Fruit fly (Drosophila melanogaster) whole organism, embryonic: ENCODE data around the gene srp.

Source experiments
- Atf-2 ChIP-seq: fragments of 200-800 bp; sonication (Bioruptor generic); optimal IDR thresholded peaks from 2 replicates; lab custom pipeline; 2016; ENCODE audit warnings: missing biosample characterization, missing genetic modification characterization
- CG10267 ChIP-seq: fragments of 200-800 bp; sonication (Bioruptor generic); optimal IDR thresholded peaks from 2 replicates; lab custom pipeline; 2018; ENCODE audit warnings: missing biosample characterization, mild to moderate bottlenecking, missing genetic modification characterization, moderate library complexity
- CG10431 ChIP-seq: fragments of 200-800 bp; sonication (Bioruptor generic); optimal IDR thresholded peaks from 3 replicates; lab custom pipeline; 2018; ENCODE audit warnings: missing biosample characterization, mild to moderate bottlenecking, missing genetic modification characterization
- CG10565 ChIP-seq: fragments of 200-800 bp; sonication (Bioruptor generic); optimal IDR thresholded peaks from 3 replicates; lab custom pipeline; 2016; ENCODE audit warnings: missing biosample characterization, mild to moderate bottlenecking, missing genetic modification characterization
- CG10959 ChIP-seq: fragments of 200-800 bp; sonication (Bioruptor generic); IDR thresholded peaks from 2 replicates; pipeline ENCODE4 v1.3.6; 2022; ENCODE audit warnings: missing biosample characterization, missing genetic modification characterization
- CG11696 ChIP-seq: fragments of 200-800 bp; sonication (Bioruptor generic); IDR thresholded peaks from 2 replicates; pipeline ENCODE4 v1.3.6; 2022; ENCODE audit warnings: missing biosample characterization, missing genetic modification characterization
- CG12391 ChIP-seq: fragments of 200-800 bp; sonication (Bioruptor generic); optimal IDR thresholded peaks from 3 replicates; lab custom pipeline; 2018; ENCODE audit warnings: missing biosample characterization, mild to moderate bottlenecking, missing genetic modification characterization, moderate library complexity
- CG12769 ChIP-seq: fragments of 200-800 bp; sonication (Bioruptor generic); optimal IDR thresholded peaks from 2 replicates; lab custom pipeline; 2019; ENCODE audit warnings: missing biosample characterization, mild to moderate bottlenecking, missing genetic modification characterization, moderate library complexity
- CG14014 ChIP-seq: fragments of 200-800 bp; sonication (Bioruptor generic); IDR thresholded peaks from 2 replicates; pipeline ENCODE4 v1.3.6; 2022; ENCODE audit warnings: missing biosample characterization, missing genetic modification characterization
- CG15269 ChIP-seq: fragments of 200-800 bp; sonication (Bioruptor generic); optimal IDR thresholded peaks from 2 replicates; lab custom pipeline; 2018; ENCODE audit warnings: missing biosample characterization, mild to moderate bottlenecking, missing genetic modification characterization, moderate library complexity
- CG15514 ChIP-seq: fragments of 200-800 bp; sonication (Bioruptor generic); optimal IDR thresholded peaks from 3 replicates; lab custom pipeline; 2017; ENCODE audit warnings: missing biosample characterization, missing genetic modification characterization, mild to moderate bottlenecking, moderate library complexity, missing genetic modification reagents
- CG17385 ChIP-seq: fragments of 200-800 bp; sonication (Bioruptor generic); optimal IDR thresholded peaks from 3 replicates; lab custom pipeline; 2018; ENCODE audit warnings: missing biosample characterization, mild to moderate bottlenecking, missing genetic modification characterization
- CG18011 ChIP-seq: fragments of 200-800 bp; sonication (Bioruptor generic); optimal IDR thresholded peaks from 2 replicates; lab custom pipeline; 2017; ENCODE audit warnings: missing biosample characterization, missing genetic modification characterization, mild to moderate bottlenecking, moderate library complexity, missing genotype
- CG18764 ChIP-seq: fragments of 200-800 bp; sonication (Bioruptor generic); optimal IDR thresholded peaks from 3 replicates; lab custom pipeline; 2016; ENCODE audit warnings: missing biosample characterization, missing genetic modification characterization
- CG7556 ChIP-seq: fragments of 200-800 bp; sonication (Bioruptor generic); optimal IDR thresholded peaks from 2 replicates; lab custom pipeline; 2017; ENCODE audit warnings: missing biosample characterization, mild to moderate bottlenecking, missing genetic modification characterization
- CG8388 ChIP-seq: fragments of 200-800 bp; sonication (Bioruptor generic); optimal IDR thresholded peaks from 2 replicates; lab custom pipeline; 2019; ENCODE audit warnings: missing biosample characterization, mild to moderate bottlenecking, missing genetic modification characterization, moderate library complexity
- CG9727 ChIP-seq: fragments of 200-800 bp; sonication (Bioruptor generic); optimal IDR thresholded peaks from 3 replicates; lab custom pipeline; 2017; ENCODE audit warnings: missing biosample characterization, mild to moderate bottlenecking, missing genetic modification characterization
- Camta ChIP-seq: fragments of 200-800 bp; sonication (Bioruptor generic); optimal IDR thresholded peaks from 2 replicates; lab custom pipeline; 2016; ENCODE audit warnings: missing biosample characterization, missing genetic modification characterization
- Dbx ChIP-seq: fragments of 200-800 bp; sonication (Bioruptor generic); IDR thresholded peaks from 3 replicates; pipeline ENCODE4 v1.3.6; 2022; ENCODE audit warnings: missing biosample characterization, missing genetic modification characterization
- Deaf1 ChIP-seq: fragments of 200-800 bp; optimal IDR thresholded peaks from 3 replicates; lab custom pipeline; 2019; ENCODE audit warnings: missing biosample characterization, mild to moderate bottlenecking, missing genetic modification characterization, moderate library complexity
- Eip74EF ChIP-seq, 2 experiments: fragments of 200-800 bp in 1 of 2; fragments of >200 bp in 1 of 2; sonication (Bioruptor generic) in 1 of 2; optimal IDR thresholded peaks; 2 replicates each; lab custom pipeline; 2017 to 2019; ENCODE audit warnings: missing biosample characterization in 2 of 2, missing genetic modification characterization in 2 of 2, mild to moderate bottlenecking in 1 of 2, moderate library complexity in 1 of 2
- Hmx ChIP-seq: fragments of 200-800 bp; sonication (Bioruptor generic); optimal IDR thresholded peaks from 2 replicates; lab custom pipeline; 2016; ENCODE audit warnings: missing biosample characterization, missing genetic modification characterization
- Hr51 ChIP-seq, 2 experiments: fragments of 200-800 bp; sonication (Bioruptor generic); optimal IDR thresholded peaks; 2 replicates in 1 of 2; 3 replicates in 1 of 2; lab custom pipeline; 2016 to 2018; ENCODE audit warnings: missing biosample characterization in 2 of 2, missing genetic modification characterization in 2 of 2, mild to moderate bottlenecking in 1 of 2, moderate library complexity in 1 of 2
- Med ChIP-seq: fragments of 200-800 bp; sonication (Bioruptor generic); peaks from one replicate; lab custom pipeline; 2016; ENCODE audit warnings: missing biosample characterization, missing genetic modification characterization, mild to moderate bottlenecking, inconsistent platforms, moderate library complexity
- Mrtf ChIP-seq: fragments of 200-800 bp; sonication (Bioruptor generic); IDR thresholded peaks from 3 replicates; pipeline ENCODE4 v1.3.6; 2022; ENCODE audit warnings: missing biosample characterization, missing genetic modification characterization
- PHDP ChIP-seq: fragments of 200-800 bp; sonication (Bioruptor generic); optimal IDR thresholded peaks from 3 replicates; lab custom pipeline; 2018; ENCODE audit warnings: missing biosample characterization, mild to moderate bottlenecking, missing genetic modification characterization, moderate library complexity
- Rx ChIP-seq: fragments of 200-800 bp; sonication (Bioruptor generic); IDR thresholded peaks from 2 replicates; pipeline ENCODE4 v1.3.6; 2022; ENCODE audit warnings: missing biosample characterization, missing genetic modification characterization
- Sry-β ChIP-seq: fragments of 200-800 bp; sonication (Bioruptor generic); optimal IDR thresholded peaks from 2 replicates; lab custom pipeline; 2018; ENCODE audit warnings: missing biosample characterization, mild to moderate bottlenecking, missing genetic modification characterization, moderate library complexity
- Ssrp ChIP-seq: fragments of 200-800 bp; sonication (Bioruptor generic); optimal IDR thresholded peaks from 2 replicates; lab custom pipeline; 2018; ENCODE audit warnings: missing biosample characterization, mild to moderate bottlenecking, missing genetic modification characterization, moderate library complexity
- Tbp ChIP-seq: fragments of >200 bp; optimal IDR thresholded peaks from 2 replicates; lab custom pipeline; 2018; ENCODE audit warnings: missing biosample characterization, missing genetic modification characterization
- Trl ChIP-seq, 3 experiments: fragments of >200 bp in 2 of 3; fragments of 200-800 bp in 1 of 3; sonication (Bioruptor generic) in 1 of 3; optimal IDR thresholded peaks; 2 replicates in 1 of 3; 3 replicates in 2 of 3; lab custom pipeline; 2016 to 2017; ENCODE audit warnings: missing biosample characterization in 1 of 3, missing genetic modification characterization in 1 of 3
- Usf ChIP-seq: fragments of 200-800 bp; sonication (Bioruptor generic); optimal IDR thresholded peaks from 2 replicates; lab custom pipeline; 2017; ENCODE audit warnings: missing genotype, missing biosample characterization, missing genetic modification characterization
- abd-A ChIP-seq: fragments of 200-800 bp; sonication (Bioruptor generic); optimal IDR thresholded peaks from 3 replicates; lab custom pipeline; 2019; ENCODE audit warnings: missing biosample characterization, mild to moderate bottlenecking, missing genetic modification characterization, moderate library complexity
- ac ChIP-seq: fragments of 200-800 bp; sonication (Bioruptor generic); optimal IDR thresholded peaks from 3 replicates; lab custom pipeline; 2017; ENCODE audit warnings: missing biosample characterization, mild to moderate bottlenecking, missing genetic modification characterization
- ato ChIP-seq: fragments of 200-800 bp; sonication (Bioruptor generic); IDR thresholded peaks from 2 replicates; pipeline ENCODE4 v1.3.6; 2022; ENCODE audit warnings: missing biosample characterization, missing genetic modification characterization; ENCODE audit not compliant: partially characterized antibody
- az2 ChIP-seq: fragments of 200-800 bp; sonication (Bioruptor generic); optimal IDR thresholded peaks from 3 replicates; lab custom pipeline; 2016; ENCODE audit warnings: missing biosample characterization, missing genetic modification characterization
- bsh ChIP-seq, 2 experiments: fragments of 200-800 bp; sonication (Bioruptor generic); optimal IDR thresholded peaks; 2 replicates each; lab custom pipeline; 2017 to 2018; ENCODE audit warnings: mild to moderate bottlenecking in 2 of 2, missing biosample characterization in 2 of 2, missing genetic modification characterization in 2 of 2, moderate library complexity in 1 of 2
- ci ChIP-seq: fragments of 200-800 bp; sonication (Bioruptor generic); IDR thresholded peaks from 3 replicates; pipeline ENCODE4 v1.3.6; 2022; ENCODE audit warnings: missing biosample characterization, missing genetic modification characterization
- corto ChIP-seq: fragments of 200-800 bp; sonication (Bioruptor generic); optimal IDR thresholded peaks from 2 replicates; lab custom pipeline; 2016; ENCODE audit warnings: missing biosample characterization, mild to moderate bottlenecking, missing genetic modification characterization, moderate library complexity
- eyg ChIP-seq: fragments of 200-800 bp; sonication (Bioruptor generic); optimal IDR thresholded peaks from 3 replicates; lab custom pipeline; 2016; ENCODE audit warnings: missing biosample characterization, missing genetic modification characterization
- fd3F ChIP-seq: fragments of 200-800 bp; sonication (Bioruptor generic); optimal IDR thresholded peaks from 2 replicates; lab custom pipeline; 2018; ENCODE audit warnings: missing biosample characterization, mild to moderate bottlenecking, missing genetic modification characterization, moderate library complexity
- h ChIP-seq: fragments of >200 bp; optimal IDR thresholded peaks from 2 replicates; lab custom pipeline; 2017
- lbe ChIP-seq: fragments of 200-800 bp; sonication (Bioruptor generic); optimal IDR thresholded peaks from 2 replicates; lab custom pipeline; 2016; ENCODE audit warnings: missing biosample characterization, mild to moderate bottlenecking, missing genetic modification characterization
- onecut ChIP-seq: fragments of 200-800 bp; sonication (Bioruptor generic); IDR thresholded peaks from 2 replicates; pipeline ENCODE4 v1.3.6; 2022; ENCODE audit warnings: missing biosample characterization, missing genetic modification characterization
- ro ChIP-seq: fragments of 200-800 bp; sonication (Bioruptor generic); IDR thresholded peaks from 2 replicates; pipeline ENCODE4 v1.3.6; 2022; ENCODE audit warnings: missing biosample characterization, missing genetic modification characterization
- sima ChIP-seq: fragments of 200-800 bp; sonication (Bioruptor generic); optimal IDR thresholded peaks from 2 replicates; lab custom pipeline; 2016; ENCODE audit warnings: missing biosample characterization, missing genetic modification characterization
- slbo ChIP-seq: fragments of 200-800 bp; sonication (Bioruptor generic); IDR thresholded peaks from 2 replicates; pipeline ENCODE4 v1.3.6; 2022; ENCODE audit warnings: missing biosample characterization, missing genetic modification characterization
- sr ChIP-seq: fragments of 200-800 bp; sonication (Bioruptor generic); IDR thresholded peaks from 3 replicates; pipeline ENCODE4 v1.3.6; 2022; ENCODE audit warnings: missing biosample characterization, missing genetic modification characterization
- toy ChIP-seq: fragments of 200-800 bp; sonication (Bioruptor generic); IDR thresholded peaks from 2 replicates; pipeline ENCODE4 v1.3.6; 2022; ENCODE audit warnings: missing biosample characterization, missing genetic modification characterization
- twi ChIP-seq: fragments of 200-800 bp; optimal IDR thresholded peaks from 2 replicates; lab custom pipeline; 2019; ENCODE audit warnings: missing biosample characterization, mild to moderate bottlenecking, missing genetic modification characterization, moderate library complexity

srp gene

DNA sequence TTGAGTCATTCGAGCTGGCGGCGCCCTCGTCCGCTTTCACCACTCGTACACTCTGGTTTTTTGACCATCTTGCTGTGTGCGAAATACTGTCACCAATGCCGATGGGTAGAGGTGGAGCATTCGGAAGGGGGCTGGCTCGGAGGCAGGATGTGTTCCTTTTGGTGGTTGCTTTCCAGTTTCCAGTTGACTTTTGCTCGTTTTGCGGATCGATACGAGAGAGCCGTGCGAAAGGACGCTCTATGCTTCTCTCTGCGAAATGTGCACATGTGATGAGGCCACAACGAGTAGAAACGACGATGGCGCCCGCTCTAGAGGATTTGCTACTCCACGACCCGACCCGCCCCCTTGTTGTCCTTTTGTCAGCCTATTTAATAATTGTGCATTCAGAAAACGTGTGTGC is 48.2 kb upstream of the srp start:
- TF ChIP-seq onecut (GFP tag; lab: Robert Waterston, UW) (peak; percentile 96), abd-A (tag; lab: Kevin White, UChicago) (peak; percentile 46), Camta (GFP tag; lab: Kevin White, UChicago) (no peak), ato (no peak), CG17385 (GFP tag; lab: Kevin White, UChicago) (no peak), PHDP (tag; lab: Kevin White, UChicago) (no peak), Hr51 (GFP tag; optimal IDR thresholded peaks at IDR 0.05; lab: Kevin White, UChicago) (peak in 1 of 2 experiments; percentile 14), Med (peak; percentile 63), lbe (GFP tag; lab: Kevin White, UChicago) (no peak), Sry-β (GFP tag; lab: Kevin White, UChicago) (no peak), Eip74EF (GFP tag; optimal IDR thresholded peaks at IDR 0.05; lab: Kevin White, UChicago) (no peak), CG15269 (no peak), CG11696 (GFP tag; lab: Robert Waterston, UW) (no peak), CG12391 (tag; lab: Kevin White, UChicago) (no peak), Mrtf (GFP tag; lab: Robert Waterston, UW) (no peak), Hmx (GFP tag; lab: Kevin White, UChicago) (no peak), Usf (GFP tag; lab: Kevin White, UChicago) (no peak), toy (GFP tag; lab: Robert Waterston, UW) (no peak), Tbp (GFP tag; lab: Kevin White, UChicago) (no peak), Deaf1 (tag; lab: Kevin White, UChicago) (peak; percentile 65), CG9727 (GFP tag; lab: Kevin White, UChicago) (no peak), Trl (optimal IDR thresholded peaks at IDR 0.05; lab: Kevin White, UChicago) (peak; percentile 4 to 26), Trl (GFP tag; optimal IDR thresholded peaks at IDR 0.05; lab: Kevin White, UChicago) (no peak), Atf-2 (GFP tag; lab: Kevin White, UChicago) (no peak), sima (GFP tag; lab: Kevin White, UChicago) (no peak)

DNA sequence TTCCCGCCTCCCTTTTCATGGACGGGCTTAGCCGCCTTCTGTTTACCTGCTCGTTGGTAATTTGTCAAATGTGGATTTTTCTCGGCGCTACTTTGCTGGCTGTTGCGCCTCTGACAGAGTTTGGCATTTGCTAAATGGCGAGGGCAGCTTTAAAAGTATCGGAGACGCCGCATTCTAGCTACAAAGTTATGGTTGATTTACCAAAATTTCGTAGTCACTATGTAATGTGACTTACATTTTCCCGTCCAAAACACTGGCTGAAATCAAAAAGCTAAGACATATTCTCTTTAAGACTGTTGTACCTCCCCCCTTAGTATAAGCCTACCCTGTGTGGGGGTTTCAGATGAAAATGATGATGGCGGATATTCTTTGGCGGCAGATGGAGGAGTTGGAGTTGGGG is 38.3 kb upstream of the srp start:
- TF ChIP-seq CG12391 (tag; lab: Kevin White, UChicago) = no peak
- no peak for TF ChIP-seq CG8388 (GFP tag; lab: Kevin White, UChicago)
- no peak for TF ChIP-seq twi
- TF ChIP-seq eyg (GFP tag; lab: Kevin White, UChicago) = no peak
- TF ChIP-seq Ssrp (tag; lab: Kevin White, UChicago) = no peak
- 0 out of 2 replicates have a peak, but pooled peaks have one; percentile 36 for TF ChIP-seq slbo
- no peak for TF ChIP-seq h (lab: Kevin White, UChicago)
- no peak for TF ChIP-seq CG10565
- no peak for TF ChIP-seq ro (GFP tag; lab: Robert Waterston, UW)
- TF ChIP-seq sr (GFP tag; lab: Robert Waterston, UW) = no peak
- TF ChIP-seq fd3F (GFP tag; lab: Kevin White, UChicago) = no peak
- TF ChIP-seq Rx (GFP tag; lab: Robert Waterston, UW) = no peak
- no peak for TF ChIP-seq CG14014 (GFP tag; lab: Robert Waterston, UW)
- TF ChIP-seq CG10267 (tag; lab: Kevin White, UChicago) = no peak
- TF ChIP-seq CG11696 (GFP tag; lab: Robert Waterston, UW) = no peak
- TF ChIP-seq CG7556 (GFP tag; lab: Kevin White, UChicago) = no peak
- no peak for TF ChIP-seq CG15514 (GFP tag; lab: Kevin White, UChicago)
- TF ChIP-seq bsh (GFP tag; optimal IDR thresholded peaks at IDR 0.05; lab: Kevin White, UChicago) = no peak
- TF ChIP-seq ci = no peak
- TF ChIP-seq corto = no peak
- peak; percentile 57; the same call in 1 of the 3 replicates for TF ChIP-seq Dbx
- no peak for TF ChIP-seq az2 (GFP tag; lab: Kevin White, UChicago)
- TF ChIP-seq CG18011 = no peak
- TF ChIP-seq CG12769 (tag; lab: Kevin White, UChicago) = no peak
- no peak for TF ChIP-seq CG17385 (GFP tag; lab: Kevin White, UChicago)
- TF ChIP-seq CG10959 (GFP tag; lab: Robert Waterston, UW) = no peak
- no peak for TF ChIP-seq ac
- TF ChIP-seq CG10431 (GFP tag; lab: Kevin White, UChicago) = no peak
- no peak for TF ChIP-seq CG18764 (GFP tag; lab: Kevin White, UChicago)
